Fruit fly (Drosophila melanogaster): ENCODE results near the gene CG13625.

Gene CG13625

dm6 chr3R:24629877-24630808, 45.2 kb upstream of the CG13625 start, which contains the start of gene Wsck (continued):
- no peak for TF ChIP-seq dpn (GFP tag; optimal IDR thresholded peaks at IDR 0.05)
- TF ChIP-seq MBD-R2 (GFP tag; IDR thresholded peaks at IDR 0.05), result peak; percentile 43; the same call in 1 of the 2 replicates
- TF ChIP-seq zen (tag; optimal IDR thresholded peaks at IDR 0.05), result peak; percentile 79
- TF ChIP-seq CG15011 (GFP tag; optimal IDR thresholded peaks at IDR 0.05), result no peak
- TF ChIP-seq CG31365 (tag; optimal IDR thresholded peaks at IDR 0.05), result no peak
- peak; percentile 41; the same call in 1 of the 2 replicates for TF ChIP-seq amos (GFP tag; IDR thresholded peaks at IDR 0.05; ENCODE audit: partially characterized antibody)
- no peak for TF ChIP-seq odd (GFP tag; optimal IDR thresholded peaks at IDR 0.05)
- no peak for TF ChIP-seq CG9797 (GFP tag; optimal IDR thresholded peaks at IDR 0.05)
- TF ChIP-seq CG18764 (GFP tag; optimal IDR thresholded peaks at IDR 0.05), result no peak
- TF ChIP-seq Hr39 (optimal IDR thresholded peaks at IDR 0.05), result no peak
- peak; percentile 86 for TF ChIP-seq oc (tag; optimal IDR thresholded peaks at IDR 0.05)
- TF ChIP-seq psq (GFP tag; optimal IDR thresholded peaks at IDR 0.05), result no peak
- no peak for TF ChIP-seq vnd (GFP tag; IDR thresholded peaks at IDR 0.05; ENCODE audit: partially characterized antibody)
- TF ChIP-seq pfk (GFP tag; optimal IDR thresholded peaks at IDR 0.05), result no peak
- peak; percentile 73; the same call in 2 of the 3 replicates for TF ChIP-seq CG34422 (GFP tag; IDR thresholded peaks at IDR 0.05)
- no peak for TF ChIP-seq CG13894 (tag; optimal IDR thresholded peaks at IDR 0.05)
- peak; percentile 4 for TF ChIP-seq CG3163 (GFP tag; optimal IDR thresholded peaks at IDR 0.05)
- TF ChIP-seq Vsx1 (GFP tag; optimal IDR thresholded peaks at IDR 0.05), result no peak
- no peak for TF ChIP-seq grn (GFP tag; optimal IDR thresholded peaks at IDR 0.05)
- no peak for TF ChIP-seq usp (GFP tag; optimal IDR thresholded peaks at IDR 0.05)
- TF ChIP-seq hth (optimal IDR thresholded peaks at IDR 0.05), result no peak
- peak; percentile 58; the same call in 1 of the 3 replicates for TF ChIP-seq Opbp (GFP tag; IDR thresholded peaks at IDR 0.05; ENCODE audit: partially characterized antibody)
- peak; percentile 15; the same call in 1 of the 2 replicates for TF ChIP-seq unc-4 (GFP tag; IDR thresholded peaks at IDR 0.05; ENCODE audit: partially characterized antibody)
- TF ChIP-seq Max (GFP tag; optimal IDR thresholded peaks at IDR 0.05), result peak; percentile 23
- TF ChIP-seq chm (GFP tag; IDR thresholded peaks at IDR 0.05), result no peak
- no peak for TF ChIP-seq CG7556 (GFP tag; optimal IDR thresholded peaks at IDR 0.05)
- TF ChIP-seq fu2 (GFP tag; optimal IDR thresholded peaks at IDR 0.05), result no peak
- TF ChIP-seq Lim3 (GFP tag; IDR thresholded peaks at IDR 0.05), result no peak
- TF ChIP-seq nmo (GFP tag; optimal IDR thresholded peaks at IDR 0.05), result peak; percentile 27
- no peak for TF ChIP-seq CG1603 (tag; optimal IDR thresholded peaks at IDR 0.05)
- TF ChIP-seq CG17328 (GFP tag; IDR thresholded peaks at IDR 0.05), result no peak
- TF ChIP-seq CG17912 (GFP tag; optimal IDR thresholded peaks at IDR 0.05), result peak; percentile 42
- TF ChIP-seq fd3F (GFP tag; optimal IDR thresholded peaks at IDR 0.05), result no peak
- no peak for TF ChIP-seq NfI (GFP tag; optimal IDR thresholded peaks at IDR 0.05)
- TF ChIP-seq cg (GFP tag; optimal IDR thresholded peaks at IDR 0.05), result peak; percentile 13
- TF ChIP-seq CG6175 (GFP tag; IDR thresholded peaks at IDR 0.05), result no peak
- TF ChIP-seq CG15479 (GFP tag; optimal IDR thresholded peaks at IDR 0.05), result peak; percentile 88
- peak; percentile 95 for TF ChIP-seq Elba2 (GFP tag; optimal IDR thresholded peaks at IDR 0.05)
- TF ChIP-seq insv (GFP tag; optimal IDR thresholded peaks at IDR 0.05), result peak in 1 of 2 experiments; percentile 89
- TF ChIP-seq dan (GFP tag; IDR thresholded peaks at IDR 0.05), result no peak
- TF ChIP-seq lov (optimal IDR thresholded peaks at IDR 0.05), result no peak
- TF ChIP-seq lov (GFP tag; IDR thresholded peaks at IDR 0.05), result no peak
- TF ChIP-seq Spps (tag; optimal IDR thresholded peaks at IDR 0.05), result no peak
- TF ChIP-seq pho (GFP tag; optimal IDR thresholded peaks at IDR 0.05), result no peak
- peak; percentile 26; the same call in 1 of the 3 replicates for TF ChIP-seq mld (GFP tag; IDR thresholded peaks at IDR 0.05; ENCODE audit: partially characterized antibody)
- TF ChIP-seq Fer2 (tag; optimal IDR thresholded peaks at IDR 0.05), result no peak
- TF ChIP-seq CG32772 (GFP tag; IDR thresholded peaks at IDR 0.05), result no peak
- no peak for TF ChIP-seq CG7839 (tag; optimal IDR thresholded peaks at IDR 0.05)
- no peak for TF ChIP-seq rib (GFP tag; IDR thresholded peaks at IDR 0.05)

Data from whole organism, embryonic.